Worm (Caenorhabditis elegans): Measurements from ENCODE around the gene kin-29.

Gene kin-29

DNA sequence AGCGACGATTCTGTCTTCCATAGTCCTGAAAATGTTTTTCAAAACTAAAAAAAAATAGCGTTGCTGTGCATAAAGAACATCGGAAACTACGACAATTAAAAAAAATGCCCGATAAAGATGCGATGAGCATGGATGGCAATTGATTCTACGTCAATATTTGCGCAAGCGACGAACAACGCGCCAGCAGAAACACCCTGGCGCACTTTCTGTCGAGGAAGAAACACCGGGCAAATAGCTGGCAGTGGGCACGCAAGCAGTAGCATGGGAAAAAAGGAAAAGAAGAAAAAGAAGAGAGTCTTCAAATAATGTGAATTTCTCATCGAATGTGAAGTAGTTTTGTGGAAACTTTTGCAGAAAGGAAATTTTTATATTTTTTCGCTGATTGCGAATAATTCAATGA, 42.6 kb downstream of the kin-29 start, which contains the start of gene C14A11.9:
TSS of gene C14A11.9 (minus strand) at position 27 of the 400 bp plus-strand sequence.
- TF ChIP-seq madf-3 (GFP tag; IDR thresholded peaks at IDR 0.05) (no peak), F37B4.10 (GFP tag; IDR thresholded peaks at IDR 0.05) (no peak), atf-7 (tag; optimal IDR thresholded peaks at IDR 0.05) (peak; percentile 81), F57A8.1 (GFP tag; optimal IDR thresholded peaks at IDR 0.05) (no peak), egl-44 (GFP tag; IDR thresholded peaks at IDR 0.05) (peak; percentile 71; the same call in 1 of the 2 replicates), sdz-38 (tag; optimal IDR thresholded peaks at IDR 0.05) (no peak), chd-7 (tag; optimal IDR thresholded peaks at IDR 0.05) (no peak), ztf-26 (tag; optimal IDR thresholded peaks at IDR 0.05) (peak; percentile 85), B0019.2 (GFP tag; conservative IDR thresholded peaks at IDR 0.05) (no peak), madf-8 (GFP tag; conservative IDR thresholded peaks at IDR 0.05) (no peak), dox-1 (GFP tag; IDR thresholded peaks at IDR 0.05) (no peak; the same call in 1 of the 2 replicates), ets-4 (GFP tag; optimal IDR thresholded peaks at IDR 0.05) (peak; percentile 63), pha-4 (tag; optimal IDR thresholded peaks at IDR 0.05) (no peak), zfh-2 (GFP tag; conservative IDR thresholded peaks at IDR 0.05) (no peak; the same call in none of the 2 replicates), hlh-12 (tag; optimal IDR thresholded peaks at IDR 0.05) (no peak), Y67H2A.10 (GFP tag; conservative IDR thresholded peaks at IDR 0.05) (0 out of 2 replicates have a peak, but pooled peaks have one; percentile 14), nfya-2 (GFP tag; IDR thresholded peaks at IDR 0.05) (no peak), B0261.1 (tag; optimal IDR thresholded peaks at IDR 0.05) (peak; percentile 2), ceh-79 (tag; optimal IDR thresholded peaks at IDR 0.05) (no peak), tbp1 (GFP tag; optimal IDR thresholded peaks at IDR 0.05) (no peak), tlf-1 (GFP tag; optimal IDR thresholded peaks at IDR 0.05) (peak; percentile 55), lag-1 (GFP tag; IDR thresholded peaks at IDR 0.05) (no peak), unc-62 (GFP tag; optimal IDR thresholded peaks at IDR 0.05) (no peak), F55B11.4 (tag; optimal IDR thresholded peaks at IDR 0.05; ENCODE audit: borderline replicate concordance, insufficient read depth) (no peak), Y95B8A.8 (GFP tag; IDR thresholded peaks at IDR 0.05) (no peak), bed-1 (GFP tag; IDR thresholded peaks at IDR 0.05) (no peak), xnd-1 (tag; optimal IDR thresholded peaks at IDR 0.05) (no peak), ztf-6 (GFP tag; IDR thresholded peaks at IDR 0.05) (no peak), hlh-26 (GFP tag; conservative IDR thresholded peaks at IDR 0.05) (no peak), efl-1 (GFP tag; optimal IDR thresholded peaks at IDR 0.05) (no peak), rpc-1 (optimal IDR thresholded peaks at IDR 0.05) (no peak), rpc-1 (tag; optimal IDR thresholded peaks at IDR 0.05) (no peak), tbx-9 (tag; optimal IDR thresholded peaks at IDR 0.05; ENCODE audit: borderline replicate concordance) (no peak), pbrm-1 (GFP tag; IDR thresholded peaks at IDR 0.05) (peak; percentile 79), sptf-2 (GFP tag; optimal IDR thresholded peaks at IDR 0.05) (peak; percentile 14), ccch-3 (GFP tag; optimal IDR thresholded peaks at IDR 0.05) (no peak), bed-2 (GFP tag; IDR thresholded peaks at IDR 0.05) (no peak), rec-8 (tag; optimal IDR thresholded peaks at IDR 0.05) (no peak), dpff-1 (tag; optimal IDR thresholded peaks at IDR 0.05) (no peak), K12H6.12 (tag; optimal IDR thresholded peaks at IDR 0.05) (peak; percentile 74), ztf-22 (GFP tag; optimal IDR thresholded peaks at IDR 0.05) (peak; percentile 53), snpc-1.3 (tag; optimal IDR thresholded peaks at IDR 0.05; ENCODE audit: insufficient read depth) (no peak), repo-1 (tag; optimal IDR thresholded peaks at IDR 0.05) (no peak), mes-4 (tag; optimal IDR thresholded peaks at IDR 0.05) (no peak), egl-18 (GFP tag; IDR thresholded peaks at IDR 0.05) (no peak), K11D2.4 (GFP tag; IDR thresholded peaks at IDR 0.05) (peak; percentile 94), nhr-80 (tag; optimal IDR thresholded peaks at IDR 0.05) (peak; percentile 90), ama-1 (optimal IDR thresholded peaks at IDR 0.05) (no peak), ama-1 (GFP tag; optimal IDR thresholded peaks at IDR 0.05) (no peak), cebp-1 (GFP tag; IDR thresholded peaks at IDR 0.05) (no peak), cebp-1 (tag; optimal IDR thresholded peaks at IDR 0.05) (peak; percentile 90)
